Fruit fly (Drosophila melanogaster): ENCODE data around the gene Bdbt.

The Bdbt gene

DNA sequence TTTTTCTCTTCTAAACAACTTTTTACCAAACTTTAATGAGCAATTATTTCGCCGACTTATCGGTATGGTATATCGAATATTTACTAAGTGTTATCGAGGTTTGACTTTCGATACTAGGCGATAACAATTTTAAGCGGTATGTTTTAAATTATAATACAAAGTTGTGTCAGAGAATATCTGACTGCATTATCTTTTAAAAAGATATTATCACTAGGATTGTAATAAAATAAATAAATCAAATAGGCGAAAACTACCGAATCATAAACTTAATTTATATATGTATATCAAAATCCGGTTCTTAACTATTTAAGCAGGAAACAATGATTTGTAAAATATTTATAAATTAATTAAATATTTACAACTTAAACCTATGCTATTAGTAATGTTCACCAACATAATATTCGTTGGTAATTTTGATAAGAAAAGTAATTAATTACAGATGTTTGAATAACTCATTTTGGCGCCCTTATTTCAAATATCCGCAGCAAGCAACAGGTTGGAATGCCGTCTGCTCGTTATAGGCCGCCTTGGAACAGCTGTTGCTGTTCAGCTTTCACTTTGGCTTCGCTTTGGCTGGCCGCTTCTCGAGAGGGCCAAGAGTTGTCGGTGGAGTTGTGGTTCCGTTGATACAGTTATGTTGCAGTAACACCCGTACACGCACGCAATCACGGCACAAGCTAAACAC, 10.6 kb downstream of the Bdbt start, which contains the start of the genes Sec15 and rtet (continued):
- peak; percentile 95 for TF ChIP-seq CG11560 (tag; IDR thresholded peaks at IDR 0.05)
- no peak for TF ChIP-seq Kr (GFP tag; optimal IDR thresholded peaks at IDR 0.05)
- TF ChIP-seq toy (GFP tag; IDR thresholded peaks at IDR 0.05), result no peak
- no peak for TF ChIP-seq CG31388 (GFP tag; optimal IDR thresholded peaks at IDR 0.05)
- TF ChIP-seq zf30C (GFP tag; optimal IDR thresholded peaks at IDR 0.05), result no peak
- no peak for TF ChIP-seq CG1647 (GFP tag; optimal IDR thresholded peaks at IDR 0.05)
- TF ChIP-seq CG3065 (GFP tag; optimal IDR thresholded peaks at IDR 0.05), result no peak
- TF ChIP-seq CG31365 (tag; optimal IDR thresholded peaks at IDR 0.05), result no peak
- TF ChIP-seq CG30431 (GFP tag; optimal IDR thresholded peaks at IDR 0.05), result peak; percentile 27
- TF ChIP-seq sqz (GFP tag; optimal IDR thresholded peaks at IDR 0.05), result no peak
- TF ChIP-seq H2.0 (GFP tag; IDR thresholded peaks at IDR 0.05), result peak; percentile 67
- TF ChIP-seq Six4 (GFP tag; optimal IDR thresholded peaks at IDR 0.05), result peak; percentile 12
- TF ChIP-seq CG15269 (tag; optimal IDR thresholded peaks at IDR 0.05), result no peak
- TF ChIP-seq CG15514 (GFP tag; optimal IDR thresholded peaks at IDR 0.05), result peak; percentile 61
- peak; percentile 45 for TF ChIP-seq bcd (GFP tag; optimal IDR thresholded peaks at IDR 0.05)
- TF ChIP-seq pan (optimal IDR thresholded peaks at IDR 0.05), result no peak
- TF ChIP-seq pan (GFP tag; optimal IDR thresholded peaks at IDR 0.05 in 1 of 2, IDR thresholded peaks at IDR 0.05 in 1 of 2), result peak in 1 of 2 experiments; percentile 54
- TF ChIP-seq dmrt99B (tag; optimal IDR thresholded peaks at IDR 0.05), result no peak
- TF ChIP-seq CG8765 (GFP tag; IDR thresholded peaks at IDR 0.05), result no peak
- TF ChIP-seq HLH3B (GFP tag; IDR thresholded peaks at IDR 0.05), result peak; percentile 38; the same call in 1 of the 2 replicates
- TF ChIP-seq D (optimal IDR thresholded peaks at IDR 0.05), result no peak
- TF ChIP-seq D (GFP tag; optimal IDR thresholded peaks at IDR 0.05), result peak; percentile 24
- peak; percentile 15 for TF ChIP-seq CG30020 (tag; optimal IDR thresholded peaks at IDR 0.05)
- TF ChIP-seq CG4854 (GFP tag; optimal IDR thresholded peaks at IDR 0.05), result peak; percentile 17
- TF ChIP-seq CG8089 (GFP tag; optimal IDR thresholded peaks at IDR 0.05), result peak; percentile 17
- TF ChIP-seq nerfin-2 (GFP tag; IDR thresholded peaks at IDR 0.05; ENCODE audit: partially characterized antibody), result peak; percentile 66
- peak; percentile 56 for TF ChIP-seq stc (GFP tag; IDR thresholded peaks at IDR 0.05)
- peak; percentile 2 for TF ChIP-seq CG6683 (GFP tag; optimal IDR thresholded peaks at IDR 0.05)
- TF ChIP-seq NC2β (GFP tag; optimal IDR thresholded peaks at IDR 0.05), result peak; percentile 16
- no peak for TF ChIP-seq Asciz (GFP tag; optimal IDR thresholded peaks at IDR 0.05)
- TF ChIP-seq CG15073 (GFP tag; optimal IDR thresholded peaks at IDR 0.05), result no peak
- no peak for TF ChIP-seq her (GFP tag; optimal IDR thresholded peaks at IDR 0.05)
- 0 out of 2 replicates have a peak, but pooled peaks have one; percentile 11 for TF ChIP-seq wdn (GFP tag; IDR thresholded peaks at IDR 0.05)
- peak; percentile 81 for TF ChIP-seq CG10979 (tag; optimal IDR thresholded peaks at IDR 0.05)
- TF ChIP-seq HLH4C (GFP tag; IDR thresholded peaks at IDR 0.05; ENCODE audit: partially characterized antibody), result peak; percentile 78
- TF ChIP-seq Nf-YC (tag; optimal IDR thresholded peaks at IDR 0.05), result peak; percentile 58
- peak; percentile 91 for TF ChIP-seq phol (tag; optimal IDR thresholded peaks at IDR 0.05)
- TF ChIP-seq repo (GFP tag; optimal IDR thresholded peaks at IDR 0.05), result no peak
- no peak for TF ChIP-seq CG10959 (GFP tag; IDR thresholded peaks at IDR 0.05)
- TF ChIP-seq onecut (GFP tag; IDR thresholded peaks at IDR 0.05), result peak; percentile 75
- no peak for TF ChIP-seq hkb (optimal IDR thresholded peaks at IDR 0.05)
- 0 out of 2 replicates have a peak, but pooled peaks have one; percentile 35 for TF ChIP-seq hkb (GFP tag; IDR thresholded peaks at IDR 0.05)
- no peak for TF ChIP-seq pros (GFP tag; optimal IDR thresholded peaks at IDR 0.05)
- TF ChIP-seq nom (GFP tag; optimal IDR thresholded peaks at IDR 0.05), result peak; percentile 37
- peak; percentile 46 for TF ChIP-seq CG17385 (GFP tag; optimal IDR thresholded peaks at IDR 0.05)
- TF ChIP-seq danr (GFP tag; IDR thresholded peaks at IDR 0.05), result no peak
- peak; percentile 47 for TF ChIP-seq twi (tag; optimal IDR thresholded peaks at IDR 0.05)
- TF ChIP-seq zen2 (GFP tag; IDR thresholded peaks at IDR 0.05; ENCODE audit: partially characterized antibody), result peak; percentile 53; the same call in 1 of the 3 replicates
- TF ChIP-seq HHEX (GFP tag; optimal IDR thresholded peaks at IDR 0.05), result peak; percentile 37
- TF ChIP-seq CG18599 (GFP tag; optimal IDR thresholded peaks at IDR 0.05), result peak; percentile 70
